Worm (Caenorhabditis elegans) whole organism, early embryonic: ENCODE measurements around the gene F22E5.6.

Experiments
- B0310.2 ChIP-seq: sonication (generic microtip); optimal IDR thresholded peaks from 2 replicates; lab custom pipeline; 2016; ENCODE audit warnings: mild to moderate bottlenecking, missing genetic modification characterization, missing compliant biosample characterization
- F13C5.2 ChIP-seq: sonication (generic microtip); optimal IDR thresholded peaks from 2 replicates; lab custom pipeline; 2017; ENCODE audit warnings: mild to moderate bottlenecking, missing genetic modification characterization, inconsistent platforms, missing compliant biosample characterization
- ama-1 ChIP-seq: fragments of 150-350 bp; optimal IDR thresholded peaks from 2 replicates; lab custom pipeline; 2014
- ceh-13 ChIP-seq: fragments of 200-800 bp; sonication (Bioruptor generic); optimal IDR thresholded peaks from 2 replicates; lab custom pipeline; 2018; ENCODE audit warnings: mild to moderate bottlenecking, missing genetic modification characterization, missing compliant biosample characterization
- ceh-36 ChIP-seq: sonication (generic microtip); optimal IDR thresholded peaks from 2 replicates; lab custom pipeline; 2016; ENCODE audit warnings: missing genetic modification characterization, inconsistent platforms, missing compliant biosample characterization
- ets-7 ChIP-seq: sonication (generic microtip); optimal IDR thresholded peaks from 2 replicates; lab custom pipeline; 2016; ENCODE audit warnings: missing genotype, missing genetic modification characterization, missing compliant biosample characterization
- flt-1 ChIP-seq: fragments of 200-800 bp; sonication (Bioruptor generic); IDR thresholded peaks from 2 replicates; pipeline ENCODE4 v1.3.6; 2022; ENCODE audit warnings: missing genetic modification characterization, missing compliant biosample characterization
- hmg-4 ChIP-seq: fragments of 200-800 bp; sonication (Bioruptor generic); optimal IDR thresholded peaks from 2 replicates; lab custom pipeline; 2018; ENCODE audit warnings: mild to moderate bottlenecking, missing genetic modification characterization, missing compliant biosample characterization
- pes-1 ChIP-seq: fragments of 200-800 bp; sonication (Bioruptor generic); IDR thresholded peaks from 2 replicates; pipeline ENCODE4 v1.3.6; 2022; ENCODE audit warnings: missing genetic modification reagents, missing genetic modification characterization, missing compliant biosample characterization
- scrt-1 ChIP-seq: fragments of 200-800 bp; sonication (Bioruptor generic); IDR thresholded peaks from 2 replicates; pipeline ENCODE4 v1.3.6; 2022; ENCODE audit warnings: missing genetic modification characterization, missing compliant biosample characterization
- sea-1 ChIP-seq: fragments of 200-800 bp; sonication (Bioruptor generic); conservative IDR thresholded peaks from 2 replicates; pipeline ENCODE4 v1.3.6; 2022; ENCODE audit warnings: missing genetic modification characterization, missing compliant biosample characterization
- tra-4 ChIP-seq: sonication (generic microtip); optimal IDR thresholded peaks from 2 replicates; lab custom pipeline; 2017; ENCODE audit warnings: missing genetic modification characterization, missing compliant biosample characterization

- no peak for TF ChIP-seq ama-1
- TF ChIP-seq tra-4 (tag; lab: Kevin White, UChicago), result no peak
- TF ChIP-seq pes-1 (GFP tag; lab: Robert Waterston, UW), result no peak
- no peak for TF ChIP-seq flt-1
- TF ChIP-seq ceh-13 (GFP tag; lab: Kevin White, UChicago), result no peak
- TF ChIP-seq sea-1 (GFP tag; lab: Robert Waterston, UW), result no peak
- no peak for TF ChIP-seq ets-7 (tag; lab: Kevin White, UChicago)
- TF ChIP-seq F13C5.2 (tag; lab: Kevin White, UChicago), result no peak
- no peak for TF ChIP-seq B0310.2 (tag; lab: Kevin White, UChicago)
- TF ChIP-seq ceh-36, result no peak
- no peak for TF ChIP-seq scrt-1 (GFP tag; lab: Robert Waterston, UW)
- TF ChIP-seq hmg-4 (GFP tag; lab: Kevin White, UChicago), result no peak
Observed at ce11 chrII:2637359-2637758, 12.3 kb upstream of the F22E5.6 start, which contains the start of gene F22E5.21.
